Fruit fly (Drosophila melanogaster) whole organism, embryonic: ENCODE measurements around the gene UBL3.

ENCODE experiments used
- Asciz ChIP-seq: fragments of 200-800 bp; sonication (Bioruptor generic); optimal IDR thresholded peaks from 2 replicates; lab custom pipeline; 2017; ENCODE audit warnings: missing biosample characterization, mild to moderate bottlenecking, missing genetic modification characterization, missing genetic modification reagents
- CG10267 ChIP-seq: fragments of 200-800 bp; sonication (Bioruptor generic); optimal IDR thresholded peaks from 2 replicates; lab custom pipeline; 2018; ENCODE audit warnings: missing biosample characterization, mild to moderate bottlenecking, missing genetic modification characterization, moderate library complexity
- CG10462 ChIP-seq: fragments of 200-800 bp; sonication (Bioruptor generic); optimal IDR thresholded peaks from 2 replicates; lab custom pipeline; 2016; ENCODE audit warnings: missing biosample characterization, missing genetic modification characterization
- CG10979 ChIP-seq: fragments of 200-800 bp; sonication (Bioruptor generic); optimal IDR thresholded peaks from 2 replicates; lab custom pipeline; 2018; ENCODE audit warnings: missing biosample characterization, mild to moderate bottlenecking, missing genetic modification characterization, moderate library complexity
- CG11093 ChIP-seq: fragments of 200-800 bp; sonication (Bioruptor generic); IDR thresholded peaks from 3 replicates; pipeline ENCODE4 v1.3.6; 2022; ENCODE audit warnings: missing biosample characterization, missing genetic modification characterization
- CG11560 ChIP-seq: fragments of 200-800 bp; sonication (Bioruptor generic); IDR thresholded peaks from 3 replicates; pipeline ENCODE4 v1.3.6; 2022; ENCODE audit warnings: missing biosample characterization, missing genetic modification characterization
- CG12104 ChIP-seq: fragments of 200-800 bp; sonication (Bioruptor generic); optimal IDR thresholded peaks from 3 replicates; lab custom pipeline; 2016; ENCODE audit warnings: missing biosample characterization, missing genetic modification characterization
- CG14014 ChIP-seq: fragments of 200-800 bp; sonication (Bioruptor generic); IDR thresholded peaks from 2 replicates; pipeline ENCODE4 v1.3.6; 2022; ENCODE audit warnings: missing biosample characterization, missing genetic modification characterization
- CG14050 ChIP-seq: fragments of 200-800 bp; sonication (Bioruptor generic); IDR thresholded peaks from 3 replicates; pipeline ENCODE4 v1.3.6; 2022; ENCODE audit warnings: missing biosample characterization, missing genetic modification characterization
- CG14710 ChIP-seq: fragments of 200-800 bp; sonication (Bioruptor generic); optimal IDR thresholded peaks from 3 replicates; lab custom pipeline; 2019; ENCODE audit warnings: missing biosample characterization, mild to moderate bottlenecking, missing genetic modification characterization, moderate library complexity
- CG15011 ChIP-seq: fragments of 200-800 bp; sonication (Bioruptor generic); optimal IDR thresholded peaks from 3 replicates; lab custom pipeline; 2018; ENCODE audit warnings: missing biosample characterization, mild to moderate bottlenecking, missing genetic modification characterization
- CG1529 ChIP-seq: fragments of 200-800 bp; sonication (Bioruptor generic); optimal IDR thresholded peaks from 3 replicates; lab custom pipeline; 2018; ENCODE audit warnings: missing biosample characterization, missing genetic modification characterization
- CG18599 ChIP-seq: fragments of 200-800 bp; sonication (Bioruptor generic); optimal IDR thresholded peaks from 3 replicates; lab custom pipeline; 2017; ENCODE audit warnings: missing biosample characterization, missing genetic modification characterization, mild to moderate bottlenecking, moderate library complexity, missing genetic modification reagents
- CG2199 ChIP-seq: fragments of 200-800 bp; sonication (Bioruptor generic); IDR thresholded peaks from 3 replicates; pipeline ENCODE4 v1.3.6; 2022; ENCODE audit warnings: missing biosample characterization, missing genetic modification characterization
- CG30020 ChIP-seq: fragments of 200-800 bp; optimal IDR thresholded peaks from 2 replicates; lab custom pipeline; 2019; ENCODE audit warnings: missing biosample characterization, mild to moderate bottlenecking, missing genetic modification characterization, moderate library complexity
- CG31224 ChIP-seq: fragments of 200-800 bp; sonication (Bioruptor generic); IDR thresholded peaks from 2 replicates; pipeline ENCODE4 v1.3.6; 2022; ENCODE audit warnings: missing biosample characterization, missing genetic modification characterization
- CG32532 ChIP-seq: fragments of 200-800 bp; sonication (Bioruptor generic); IDR thresholded peaks from 2 replicates; pipeline ENCODE4 v1.3.6; 2022; ENCODE audit warnings: missing biosample characterization, missing genetic modification characterization
- CG3838 ChIP-seq: fragments of 200-800 bp; sonication (Bioruptor generic); optimal IDR thresholded peaks from 3 replicates; lab custom pipeline; 2016; ENCODE audit warnings: missing biosample characterization, missing genetic modification characterization
- CG4404 ChIP-seq: fragments of 200-800 bp; sonication (Bioruptor generic); IDR thresholded peaks from 2 replicates; pipeline ENCODE4 v1.3.6; 2022; ENCODE audit warnings: missing biosample characterization, missing genetic modification characterization
- CG6765 ChIP-seq: fragments of 200-800 bp; sonication (Bioruptor generic); optimal IDR thresholded peaks from 3 replicates; lab custom pipeline; 2017; ENCODE audit warnings: missing biosample characterization, mild to moderate bottlenecking, missing genetic modification characterization
- CG8765 ChIP-seq: fragments of 200-800 bp; sonication (Bioruptor generic); IDR thresholded peaks from 2 replicates; pipeline ENCODE4 v1.3.6; 2022; ENCODE audit warnings: missing biosample characterization, missing genetic modification characterization
- Deaf1 ChIP-seq: fragments of 200-800 bp; optimal IDR thresholded peaks from 3 replicates; lab custom pipeline; 2019; ENCODE audit warnings: missing biosample characterization, mild to moderate bottlenecking, missing genetic modification characterization, moderate library complexity
- Ets65A ChIP-seq: fragments of 200-800 bp; sonication (Bioruptor generic); peaks from one replicate; lab custom pipeline; 2016; ENCODE audit warnings: missing biosample characterization, missing genetic modification characterization
- H15 ChIP-seq: fragments of 200-800 bp; sonication (Bioruptor generic); IDR thresholded peaks from 3 replicates; pipeline ENCODE4 v1.3.6; 2022; ENCODE audit warnings: missing biosample characterization, missing genetic modification characterization
- HLH4C ChIP-seq: fragments of 200-800 bp; sonication (Bioruptor generic); IDR thresholded peaks from 3 replicates; pipeline ENCODE4 v1.3.6; 2022; ENCODE audit warnings: missing biosample characterization, missing genetic modification characterization; ENCODE audit not compliant: partially characterized antibody
- HmgZ ChIP-seq: fragments of 200-800 bp; sonication (Bioruptor generic); optimal IDR thresholded peaks from 2 replicates; lab custom pipeline; 2018; ENCODE audit warnings: missing biosample characterization, mild to moderate bottlenecking, missing genetic modification characterization
- Hmx ChIP-seq: fragments of 200-800 bp; sonication (Bioruptor generic); optimal IDR thresholded peaks from 2 replicates; lab custom pipeline; 2016; ENCODE audit warnings: missing biosample characterization, missing genetic modification characterization
- Hr3 ChIP-seq: fragments of 200-800 bp; sonication (Bioruptor generic); optimal IDR thresholded peaks from 3 replicates; lab custom pipeline; 2016; ENCODE audit warnings: missing biosample characterization, missing genetic modification characterization
- Hr39 ChIP-seq: fragments of >200 bp; optimal IDR thresholded peaks from 2 replicates; lab custom pipeline; 2017
- Jarid2 ChIP-seq: fragments of 200-800 bp; sonication (Bioruptor generic); optimal IDR thresholded peaks from 3 replicates; lab custom pipeline; 2017; ENCODE audit warnings: mild to moderate bottlenecking, missing biosample characterization, missing genetic modification reagents, missing genetic modification characterization
- MBD-R2 ChIP-seq: fragments of 200-800 bp; sonication (Bioruptor generic); IDR thresholded peaks from 2 replicates; pipeline ENCODE4 v1.3.6; 2022; ENCODE audit warnings: missing biosample characterization, missing genetic modification characterization
- MTF-1 ChIP-seq: fragments of 200-800 bp; sonication (Bioruptor generic); optimal IDR thresholded peaks from 2 replicates; lab custom pipeline; 2018; ENCODE audit warnings: missing biosample characterization, mild to moderate bottlenecking, missing genetic modification characterization, borderline replicate concordance
- NFAT ChIP-seq: fragments of 200-800 bp; sonication (Bioruptor generic); IDR thresholded peaks from 2 replicates; pipeline ENCODE4 v1.3.6; 2022; ENCODE audit warnings: missing biosample characterization, missing genetic modification characterization
- Oli ChIP-seq: fragments of 200-800 bp; sonication (Bioruptor generic); optimal IDR thresholded peaks from 2 replicates; lab custom pipeline; 2018; ENCODE audit warnings: missing biosample characterization, mild to moderate bottlenecking, missing genetic modification characterization, moderate library complexity
- PHDP ChIP-seq: fragments of 200-800 bp; sonication (Bioruptor generic); optimal IDR thresholded peaks from 3 replicates; lab custom pipeline; 2018; ENCODE audit warnings: missing biosample characterization, mild to moderate bottlenecking, missing genetic modification characterization, moderate library complexity
- Rfx ChIP-seq: fragments of 200-800 bp; sonication (Bioruptor generic); IDR thresholded peaks from 2 replicates; pipeline ENCODE4 v1.3.6; 2022; ENCODE audit warnings: missing biosample characterization, missing genetic modification characterization
- Sox100B ChIP-seq: fragments of 200-800 bp; sonication (Bioruptor generic); optimal IDR thresholded peaks from 3 replicates; lab custom pipeline; 2018; ENCODE audit warnings: missing biosample characterization, mild to moderate bottlenecking, missing genetic modification characterization
- Spps ChIP-seq: fragments of 200-800 bp; sonication (Bioruptor generic); optimal IDR thresholded peaks from 2 replicates; lab custom pipeline; 2018; ENCODE audit warnings: missing biosample characterization, mild to moderate bottlenecking, missing genetic modification characterization
- ara ChIP-seq: fragments of 200-800 bp; sonication (Bioruptor generic); IDR thresholded peaks from 2 replicates; pipeline ENCODE4 v1.3.6; 2022; ENCODE audit warnings: missing biosample characterization, missing genetic modification characterization
- crp ChIP-seq, 2 experiments: fragments of 200-800 bp; sonication (Bioruptor generic); optimal IDR thresholded peaks; 2 replicates in 1 of 2; 3 replicates in 1 of 2; lab custom pipeline; 2017; ENCODE audit warnings: missing biosample characterization in 2 of 2, missing genetic modification characterization in 2 of 2, mild to moderate bottlenecking in 1 of 2, moderate library complexity in 1 of 2
- dmrt99B ChIP-seq: fragments of 200-800 bp; sonication (Bioruptor generic); optimal IDR thresholded peaks from 2 replicates; lab custom pipeline; 2018; ENCODE audit warnings: missing biosample characterization, mild to moderate bottlenecking, missing genetic modification characterization, moderate library complexity
- dysf ChIP-seq: fragments of 200-800 bp; sonication (Bioruptor generic); IDR thresholded peaks from 3 replicates; pipeline ENCODE4 v1.3.6; 2022; ENCODE audit warnings: missing biosample characterization, missing genetic modification characterization
- eyg ChIP-seq: fragments of 200-800 bp; sonication (Bioruptor generic); optimal IDR thresholded peaks from 3 replicates; lab custom pipeline; 2016; ENCODE audit warnings: missing biosample characterization, missing genetic modification characterization
- fu2 ChIP-seq: fragments of 200-800 bp; sonication (Bioruptor generic); optimal IDR thresholded peaks from 2 replicates; lab custom pipeline; 2016; ENCODE audit warnings: missing biosample characterization, missing genetic modification characterization
- gfzf ChIP-seq: fragments of 200-800 bp; sonication (Bioruptor generic); optimal IDR thresholded peaks from 2 replicates; lab custom pipeline; 2016; ENCODE audit warnings: missing biosample characterization, mild to moderate bottlenecking, missing genetic modification characterization, moderate library complexity
- gt ChIP-seq: fragments of 200-800 bp; sonication (Bioruptor generic); IDR thresholded peaks from 2 replicates; pipeline ENCODE4 v1.3.6; 2022; ENCODE audit warnings: missing biosample characterization, missing genetic modification characterization
- lbe ChIP-seq: fragments of 200-800 bp; sonication (Bioruptor generic); optimal IDR thresholded peaks from 2 replicates; lab custom pipeline; 2016; ENCODE audit warnings: missing biosample characterization, mild to moderate bottlenecking, missing genetic modification characterization
- lola ChIP-seq, 3 experiments: fragments of >200 bp in 2 of 3; fragments of 200-800 bp in 1 of 3; sonication (Bioruptor generic) in 1 of 3; optimal IDR thresholded peaks; 2 replicates each; lab custom pipeline; 2017 to 2019; ENCODE audit warnings: missing biosample characterization in 3 of 3, missing genetic modification characterization in 3 of 3, mild to moderate bottlenecking in 1 of 3, moderate library complexity in 1 of 3
- oc ChIP-seq: fragments of 200-800 bp; sonication (Bioruptor generic); optimal IDR thresholded peaks from 2 replicates; lab custom pipeline; 2018; ENCODE audit warnings: missing biosample characterization, mild to moderate bottlenecking, missing genetic modification characterization, moderate library complexity
- sc ChIP-seq, 3 experiments: fragments of >200 bp in 2 of 3; fragments of 200-800 bp in 1 of 3; sonication (Bioruptor generic) in 1 of 3; optimal IDR thresholded peaks; 2 replicates in 2 of 3; 3 replicates in 1 of 3; lab custom pipeline; 2017; ENCODE audit warnings: mild to moderate bottlenecking in 1 of 3, missing biosample characterization in 1 of 3, missing genetic modification characterization in 1 of 3, missing genetic modification reagents in 1 of 3
- seq ChIP-seq: fragments of 200-800 bp; sonication (Bioruptor generic); IDR thresholded peaks from 2 replicates; pipeline ENCODE4 v1.3.6; 2022; ENCODE audit warnings: missing biosample characterization, missing genetic modification characterization
- slbo ChIP-seq: fragments of 200-800 bp; sonication (Bioruptor generic); IDR thresholded peaks from 2 replicates; pipeline ENCODE4 v1.3.6; 2022; ENCODE audit warnings: missing biosample characterization, missing genetic modification characterization

UBL3 gene

DNA sequence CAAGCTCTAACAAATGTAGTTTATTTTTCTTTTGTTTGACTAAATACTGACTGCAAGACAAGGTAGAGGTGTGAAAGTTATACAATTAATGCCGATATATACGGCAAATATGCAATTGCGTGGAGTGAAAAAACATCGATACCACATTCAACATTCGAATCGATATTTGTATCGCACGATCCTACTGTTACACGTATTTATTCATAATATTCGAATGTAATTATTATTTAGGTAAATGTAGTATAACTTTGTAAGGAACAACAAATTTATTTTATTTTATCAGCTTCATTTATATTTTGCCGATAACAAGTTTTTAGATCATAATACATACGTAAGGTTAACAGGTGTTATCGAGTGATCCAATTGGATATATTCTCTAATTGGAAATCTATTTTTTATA lies 17.6 kb downstream of the UBL3 start, which contains the start of gene Chc (continued):
- TF ChIP-seq Hmx (GFP tag; lab: Kevin White, UChicago) = no peak
- no peak for TF ChIP-seq CG1529 (GFP tag; lab: Kevin White, UChicago)
- peak; percentile 36; the same call in 1 of the 2 replicates for TF ChIP-seq Rfx (GFP tag; lab: Robert Waterston, UW)
- TF ChIP-seq CG10462 (GFP tag; lab: Kevin White, UChicago) = no peak
- no peak for TF ChIP-seq dmrt99B (tag; lab: Kevin White, UChicago)
- TF ChIP-seq ara = no peak
- TF ChIP-seq CG32532 (GFP tag; lab: Robert Waterston, UW) = no peak
- TF ChIP-seq oc = no peak
- TF ChIP-seq CG14014 (GFP tag; lab: Robert Waterston, UW) = no peak
- TF ChIP-seq Deaf1 (tag; lab: Kevin White, UChicago) = no peak
- no peak for TF ChIP-seq CG3838 (GFP tag; lab: Kevin White, UChicago)
- no peak for TF ChIP-seq Asciz (GFP tag; lab: Kevin White, UChicago)
- TF ChIP-seq H15 (GFP tag; lab: Robert Waterston, UW) = no peak
- peak; percentile 58 for TF ChIP-seq HmgZ (tag; lab: Kevin White, UChicago)
- TF ChIP-seq gfzf (GFP tag; lab: Kevin White, UChicago) = peak; percentile 37
- peak; percentile 67; the same call in 1 of the 3 replicates for TF ChIP-seq CG11560 (tag; lab: Robert Waterston, UW)
- TF ChIP-seq NFAT = no peak
- peak; percentile 59 for TF ChIP-seq MBD-R2 (GFP tag; lab: Robert Waterston, UW)
- no peak for TF ChIP-seq PHDP
- TF ChIP-seq Hr3 (GFP tag; lab: Kevin White, UChicago) = no peak
- no peak for TF ChIP-seq crp (GFP tag; optimal IDR thresholded peaks at IDR 0.05; lab: Kevin White, UChicago)
- TF ChIP-seq sc (optimal IDR thresholded peaks at IDR 0.05; lab: Kevin White, UChicago) = no peak
- TF ChIP-seq sc (GFP tag; optimal IDR thresholded peaks at IDR 0.05; lab: Kevin White, UChicago) = no peak
- TF ChIP-seq MTF-1 (GFP tag; lab: Kevin White, UChicago) = no peak
- TF ChIP-seq CG31224 (GFP tag; lab: Robert Waterston, UW) = no peak
- TF ChIP-seq Oli (tag; lab: Kevin White, UChicago) = no peak
- no peak for TF ChIP-seq Jarid2 (GFP tag; lab: Kevin White, UChicago)
- no peak for TF ChIP-seq lbe (GFP tag; lab: Kevin White, UChicago)
- no peak for TF ChIP-seq Spps (tag; lab: Kevin White, UChicago)
- peak; percentile 98 for TF ChIP-seq HLH4C (GFP tag; lab: Robert Waterston, UW)
- no peak for TF ChIP-seq CG2199
- no peak for TF ChIP-seq CG14050 (GFP tag; lab: Robert Waterston, UW)
- no peak for TF ChIP-seq Ets65A
- TF ChIP-seq slbo = no peak
- TF ChIP-seq CG4404 (GFP tag; lab: Robert Waterston, UW) = no peak
- peak; percentile 68 for TF ChIP-seq CG30020
- no peak for TF ChIP-seq dysf (GFP tag; lab: Robert Waterston, UW)
- peak; percentile 54 for TF ChIP-seq CG14710 (tag; lab: Kevin White, UChicago)
- no peak for TF ChIP-seq CG15011 (GFP tag; lab: Kevin White, UChicago)
- TF ChIP-seq CG18599 = no peak
- TF ChIP-seq Hr39 (lab: Kevin White, UChicago) = no peak
- no peak for TF ChIP-seq CG8765
- TF ChIP-seq gt (GFP tag; lab: Robert Waterston, UW) = no peak
- TF ChIP-seq fu2 (GFP tag; lab: Kevin White, UChicago) = no peak
- TF ChIP-seq eyg (GFP tag; lab: Kevin White, UChicago) = no peak
- no peak for TF ChIP-seq CG6765 (GFP tag; lab: Kevin White, UChicago)
- TF ChIP-seq CG11093 (GFP tag; lab: Robert Waterston, UW) = no peak
- TF ChIP-seq CG10267 (tag; lab: Kevin White, UChicago) = peak; percentile 25
- no peak for TF ChIP-seq CG10979 (tag; lab: Kevin White, UChicago)
- TF ChIP-seq lola (GFP tag; optimal IDR thresholded peaks at IDR 0.05; lab: Kevin White, UChicago) = no peak
- TF ChIP-seq Sox100B (GFP tag; lab: Kevin White, UChicago) = no peak
- TF ChIP-seq CG12104 = no peak
- no peak for TF ChIP-seq seq (GFP tag; lab: Robert Waterston, UW)
